Fruit fly (Drosophila melanogaster): ENCODE results near the gene Rpt2.

The Rpt2 gene

DNA sequence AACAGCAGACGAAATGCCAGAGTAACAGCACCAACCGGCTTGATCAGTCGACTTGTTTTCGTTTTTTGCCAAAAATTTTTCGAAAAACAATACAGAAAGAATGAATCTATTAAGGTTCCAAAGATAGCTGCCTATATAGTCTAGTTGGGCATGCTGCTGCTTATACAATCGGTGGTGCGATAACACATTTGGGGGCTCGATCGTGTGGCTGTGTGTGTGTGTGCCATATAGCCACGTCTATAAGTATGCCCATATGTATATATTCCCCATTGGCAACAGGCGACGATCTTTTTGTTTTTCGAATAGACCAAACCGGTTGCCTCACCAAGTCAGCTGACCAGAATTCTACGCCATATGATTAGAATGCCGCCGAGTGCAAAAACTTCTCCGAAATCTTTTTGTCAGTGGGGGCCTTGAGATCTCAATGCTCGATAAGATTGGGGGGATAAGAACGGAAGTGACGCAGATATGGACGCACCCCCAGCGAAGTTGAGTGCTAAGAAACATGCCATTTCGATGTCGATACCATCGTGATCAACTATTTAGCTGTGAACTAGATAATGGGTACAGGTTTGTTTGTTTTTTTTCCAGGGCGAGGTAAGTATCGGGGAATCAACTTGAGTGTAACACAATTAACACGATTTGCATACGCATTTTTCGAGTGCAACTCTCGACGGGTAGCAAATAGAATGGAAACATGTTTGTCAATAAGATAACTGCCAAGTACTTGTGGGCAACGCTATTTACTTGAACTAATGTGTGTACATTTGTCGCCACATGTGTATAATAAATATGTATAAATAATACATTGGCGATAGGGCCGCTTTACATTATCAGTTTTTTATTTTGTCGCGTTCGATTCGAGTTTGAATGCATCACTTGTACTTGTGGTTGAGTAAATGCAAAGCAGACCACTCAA lies 8.8 kb upstream of the Rpt2 start (continued):
- no peak for TF ChIP-seq pan (optimal IDR thresholded peaks at IDR 0.05)
- TF ChIP-seq pan (GFP tag; optimal IDR thresholded peaks at IDR 0.05 in 1 of 2, IDR thresholded peaks at IDR 0.05 in 1 of 2), result peak in 1 of 2 experiments; percentile 82
- TF ChIP-seq CG3847 (GFP tag; IDR thresholded peaks at IDR 0.05), result peak; percentile 19; the same call in 1 of the 2 replicates
- TF ChIP-seq gem (tag; optimal IDR thresholded peaks at IDR 0.05), result peak; percentile 84
- no peak for TF ChIP-seq lmd (GFP tag; IDR thresholded peaks at IDR 0.05)
- peak; percentile 84 for TF ChIP-seq sim (GFP tag; IDR thresholded peaks at IDR 0.05)
- peak; percentile 91 for TF ChIP-seq CG1529 (GFP tag; optimal IDR thresholded peaks at IDR 0.05)
- peak; percentile 28; the same call in 1 of the 2 replicates for TF ChIP-seq CG9932 (GFP tag; IDR thresholded peaks at IDR 0.05)
- TF ChIP-seq zen (tag; optimal IDR thresholded peaks at IDR 0.05), result peak; percentile 57
- peak; percentile 57 for TF ChIP-seq CG14441 (GFP tag; IDR thresholded peaks at IDR 0.05)
- peak; percentile 71 for TF ChIP-seq run (tag; optimal IDR thresholded peaks at IDR 0.05)
- TF ChIP-seq Elba2 (GFP tag; optimal IDR thresholded peaks at IDR 0.05), result no peak
- peak; percentile 87 for TF ChIP-seq sr (GFP tag; IDR thresholded peaks at IDR 0.05)
- TF ChIP-seq CG2116 (GFP tag; optimal IDR thresholded peaks at IDR 0.05), result peak; percentile 50
- peak; percentile 80 for TF ChIP-seq trh (GFP tag; optimal IDR thresholded peaks at IDR 0.05)
- no peak for TF ChIP-seq jumu (GFP tag; optimal IDR thresholded peaks at IDR 0.05)
- TF ChIP-seq psq (GFP tag; optimal IDR thresholded peaks at IDR 0.05), result peak; percentile 54
- peak; percentile 37 for TF ChIP-seq CG30431 (GFP tag; optimal IDR thresholded peaks at IDR 0.05)
- no peak for TF ChIP-seq row (GFP tag; IDR thresholded peaks at IDR 0.05)
- peak; percentile 91 for TF ChIP-seq mirr (GFP tag; optimal IDR thresholded peaks at IDR 0.05)
- TF ChIP-seq crp (GFP tag; optimal IDR thresholded peaks at IDR 0.05), result peak in 1 of 2 experiments; percentile 2
- TF ChIP-seq Dfd (GFP tag; optimal IDR thresholded peaks at IDR 0.05), result no peak
- peak; percentile 38; the same call in 1 of the 2 replicates for TF ChIP-seq CG7372 (GFP tag; IDR thresholded peaks at IDR 0.05)
- TF ChIP-seq btn (GFP tag; optimal IDR thresholded peaks at IDR 0.05), result peak; percentile 25
- peak; percentile 12 for TF ChIP-seq az2 (GFP tag; optimal IDR thresholded peaks at IDR 0.05)
- TF ChIP-seq CG9437 (GFP tag; optimal IDR thresholded peaks at IDR 0.05), result peak; percentile 29
- peak; percentile 95 for TF ChIP-seq Vsx1 (GFP tag; optimal IDR thresholded peaks at IDR 0.05)
- peak; percentile 80 for TF ChIP-seq CG17328 (GFP tag; IDR thresholded peaks at IDR 0.05)
- TF ChIP-seq Hr51 (GFP tag; optimal IDR thresholded peaks at IDR 0.05), result peak; percentile 39 to 40
- TF ChIP-seq ranshi (GFP tag; IDR thresholded peaks at IDR 0.05), result peak; percentile 85
- peak; percentile 40 for TF ChIP-seq cwo (GFP tag; optimal IDR thresholded peaks at IDR 0.05)
- TF ChIP-seq Mad (GFP tag; optimal IDR thresholded peaks at IDR 0.05), result peak; percentile 59
- peak; percentile 69 for TF ChIP-seq CG15479 (GFP tag; optimal IDR thresholded peaks at IDR 0.05)
- TF ChIP-seq Usf (GFP tag; optimal IDR thresholded peaks at IDR 0.05), result no peak
- peak; percentile 72; the same call in 2 of the 3 replicates for TF ChIP-seq CG14050 (GFP tag; IDR thresholded peaks at IDR 0.05)
- peak; percentile 20 for TF ChIP-seq Chrac-16 (GFP tag; optimal IDR thresholded peaks at IDR 0.05)
- no peak for TF ChIP-seq hkb (optimal IDR thresholded peaks at IDR 0.05)
- peak; percentile 89 for TF ChIP-seq hkb (GFP tag; IDR thresholded peaks at IDR 0.05)
- TF ChIP-seq CG17612 (GFP tag; IDR thresholded peaks at IDR 0.05), result no peak
- TF ChIP-seq CG7271 (tag; optimal IDR thresholded peaks at IDR 0.05), result peak; percentile 62
- TF ChIP-seq Doc3 (GFP tag; IDR thresholded peaks at IDR 0.05; ENCODE audit: partially characterized antibody), result no peak
- TF ChIP-seq CG12299 (tag; optimal IDR thresholded peaks at IDR 0.05), result peak; percentile 89
- peak; percentile 44 for TF ChIP-seq cato (GFP tag; optimal IDR thresholded peaks at IDR 0.05; ENCODE audit: borderline replicate concordance)
- TF ChIP-seq corto (GFP tag; optimal IDR thresholded peaks at IDR 0.05), result no peak
- TF ChIP-seq mld (GFP tag; IDR thresholded peaks at IDR 0.05; ENCODE audit: partially characterized antibody), result no peak
- peak; percentile 89 for TF ChIP-seq HLHmδ (GFP tag; optimal IDR thresholded peaks at IDR 0.05)
- TF ChIP-seq CG8359 (GFP tag; optimal IDR thresholded peaks at IDR 0.05; ENCODE audit: borderline replicate concordance), result peak; percentile 80
- peak; percentile 45 for TF ChIP-seq Oli (tag; optimal IDR thresholded peaks at IDR 0.05)

All from whole organism, embryonic.